Fruit fly (Drosophila melanogaster) whole organism, embryonic: ENCODE data around the gene CG14450.
A peak's percentile ranks its signal among the peaks of the same experiment; 100 is the strongest.

ENCODE experiments used
- CG10366 ChIP-seq: fragments of 200-800 bp; sonication (Bioruptor generic); IDR thresholded peaks from 2 replicates; pipeline ENCODE4 v1.3.6; 2022; ENCODE audit warnings: missing biosample characterization, missing genetic modification characterization
- CG10565 ChIP-seq: fragments of 200-800 bp; sonication (Bioruptor generic); optimal IDR thresholded peaks from 3 replicates; lab custom pipeline; 2016; ENCODE audit warnings: missing biosample characterization, mild to moderate bottlenecking, missing genetic modification characterization
- CG12744 ChIP-seq: fragments of 200-800 bp; sonication (Bioruptor generic); optimal IDR thresholded peaks from 2 replicates; lab custom pipeline; 2016; ENCODE audit warnings: missing biosample characterization, missing genetic modification characterization
- CG14860 ChIP-seq: fragments of 200-800 bp; sonication (Bioruptor generic); IDR thresholded peaks from 3 replicates; pipeline ENCODE4 v1.3.6; 2022; ENCODE audit warnings: missing biosample characterization, missing genetic modification characterization; ENCODE audit not compliant: partially characterized antibody
- CG15073 ChIP-seq: fragments of 200-800 bp; sonication (Bioruptor generic); optimal IDR thresholded peaks from 2 replicates; lab custom pipeline; 2016; ENCODE audit warnings: missing biosample characterization, missing genetic modification characterization
- CG17568 ChIP-seq: fragments of 200-800 bp; sonication (Bioruptor generic); optimal IDR thresholded peaks from 2 replicates; lab custom pipeline; 2018; ENCODE audit warnings: missing biosample characterization, mild to moderate bottlenecking, missing genetic modification characterization, moderate library complexity
- CG17829 ChIP-seq: fragments of 200-800 bp; optimal IDR thresholded peaks from 2 replicates; lab custom pipeline; 2019; ENCODE audit warnings: missing biosample characterization, mild to moderate bottlenecking, missing genetic modification characterization, moderate library complexity
- CG2199 ChIP-seq: fragments of 200-800 bp; sonication (Bioruptor generic); IDR thresholded peaks from 3 replicates; pipeline ENCODE4 v1.3.6; 2022; ENCODE audit warnings: missing biosample characterization, missing genetic modification characterization
- CG2875 ChIP-seq: fragments of 200-800 bp; sonication (Bioruptor generic); optimal IDR thresholded peaks from 2 replicates; lab custom pipeline; 2017; ENCODE audit warnings: missing biosample characterization, mild to moderate bottlenecking, missing genetic modification characterization, missing genetic modification reagents
- CG31441 ChIP-seq: fragments of 200-800 bp; sonication (Bioruptor generic); IDR thresholded peaks from 2 replicates; pipeline ENCODE4 v1.3.6; 2022; ENCODE audit warnings: missing biosample characterization, missing genetic modification characterization
- CG3163 ChIP-seq: fragments of 200-800 bp; sonication (Bioruptor generic); optimal IDR thresholded peaks from 3 replicates; lab custom pipeline; 2016; ENCODE audit warnings: missing biosample characterization, missing genetic modification characterization
- CG3281 ChIP-seq: fragments of 200-800 bp; sonication (Bioruptor generic); optimal IDR thresholded peaks from 3 replicates; lab custom pipeline; 2017; ENCODE audit warnings: missing biosample characterization, mild to moderate bottlenecking, missing genetic modification characterization
- CG3995 ChIP-seq: fragments of 200-800 bp; sonication (Bioruptor generic); optimal IDR thresholded peaks from 3 replicates; lab custom pipeline; 2016; ENCODE audit warnings: missing biosample characterization, missing genetic modification characterization
- CG4328 ChIP-seq: fragments of 200-800 bp; sonication (Bioruptor generic); optimal IDR thresholded peaks from 3 replicates; lab custom pipeline; 2017; ENCODE audit warnings: missing biosample characterization, missing genetic modification reagents, missing genetic modification characterization
- CG4707 ChIP-seq: fragments of 200-800 bp; sonication (Bioruptor generic); optimal IDR thresholded peaks from 2 replicates; lab custom pipeline; 2018; ENCODE audit warnings: missing biosample characterization, mild to moderate bottlenecking, missing genetic modification characterization, moderate library complexity
- CG4820 ChIP-seq: fragments of 200-800 bp; sonication (Bioruptor generic); optimal IDR thresholded peaks from 3 replicates; lab custom pipeline; 2016; ENCODE audit warnings: missing biosample characterization, missing genetic modification characterization
- CG6654 ChIP-seq: fragments of 200-800 bp; sonication (Bioruptor generic); optimal IDR thresholded peaks from 2 replicates; lab custom pipeline; 2017; ENCODE audit warnings: missing biosample characterization, mild to moderate bottlenecking, missing genetic modification characterization
- CG8281 ChIP-seq: fragments of 200-800 bp; sonication (Bioruptor generic); optimal IDR thresholded peaks from 2 replicates; lab custom pipeline; 2018; ENCODE audit warnings: missing biosample characterization, mild to moderate bottlenecking, missing genetic modification characterization, moderate library complexity
- CG9876 ChIP-seq: fragments of 200-800 bp; sonication (Bioruptor generic); optimal IDR thresholded peaks from 2 replicates; lab custom pipeline; 2016; ENCODE audit warnings: missing biosample characterization, missing genetic modification characterization
- CG9932 ChIP-seq: fragments of 200-800 bp; sonication (Bioruptor generic); IDR thresholded peaks from 2 replicates; pipeline ENCODE4 v1.3.6; 2022; ENCODE audit warnings: missing biosample characterization, missing genetic modification characterization
- CHES-1-like ChIP-seq: fragments of 200-800 bp; sonication (Bioruptor generic); optimal IDR thresholded peaks from 2 replicates; lab custom pipeline; 2016; ENCODE audit warnings: missing biosample characterization, missing genetic modification characterization
- Drgx ChIP-seq: fragments of 200-800 bp; sonication (Bioruptor generic); IDR thresholded peaks from 2 replicates; pipeline ENCODE4 v1.3.6; 2022; ENCODE audit warnings: missing biosample characterization, missing genetic modification characterization
- HLH54F ChIP-seq: fragments of 200-800 bp; sonication (Bioruptor generic); optimal IDR thresholded peaks from 3 replicates; lab custom pipeline; 2016; ENCODE audit warnings: missing biosample characterization, missing genetic modification characterization
- Hsf ChIP-seq: fragments of 200-800 bp; sonication (Bioruptor generic); optimal IDR thresholded peaks from 3 replicates; lab custom pipeline; 2016; ENCODE audit warnings: missing biosample characterization, missing genetic modification characterization
- Mrtf ChIP-seq: fragments of 200-800 bp; sonication (Bioruptor generic); IDR thresholded peaks from 3 replicates; pipeline ENCODE4 v1.3.6; 2022; ENCODE audit warnings: missing biosample characterization, missing genetic modification characterization
- Nf-YC ChIP-seq: fragments of 200-800 bp; optimal IDR thresholded peaks from 3 replicates; lab custom pipeline; 2019; ENCODE audit warnings: missing biosample characterization, mild to moderate bottlenecking, missing genetic modification characterization, moderate library complexity
- Ravus ChIP-seq: fragments of 200-800 bp; sonication (Bioruptor generic); IDR thresholded peaks from 2 replicates; pipeline ENCODE4 v1.3.6; 2022; ENCODE audit warnings: missing biosample characterization, missing genetic modification characterization
- Scr ChIP-seq: fragments of 200-800 bp; sonication (Bioruptor generic); IDR thresholded peaks from 2 replicates; pipeline ENCODE4 v1.3.6; 2022; ENCODE audit warnings: missing biosample characterization, missing genetic modification characterization; ENCODE audit not compliant: partially characterized antibody
- Sox100B ChIP-seq: fragments of 200-800 bp; sonication (Bioruptor generic); optimal IDR thresholded peaks from 3 replicates; lab custom pipeline; 2018; ENCODE audit warnings: missing biosample characterization, mild to moderate bottlenecking, missing genetic modification characterization
- Sox102F ChIP-seq: fragments of 200-800 bp; sonication (Bioruptor generic); optimal IDR thresholded peaks from 2 replicates; lab custom pipeline; 2018; ENCODE audit warnings: missing biosample characterization, mild to moderate bottlenecking, missing genetic modification characterization, moderate library complexity
- crp ChIP-seq, 2 experiments: fragments of 200-800 bp; sonication (Bioruptor generic); optimal IDR thresholded peaks; 2 replicates in 1 of 2; 3 replicates in 1 of 2; lab custom pipeline; 2017; ENCODE audit warnings: missing biosample characterization in 2 of 2, missing genetic modification characterization in 2 of 2, mild to moderate bottlenecking in 1 of 2, moderate library complexity in 1 of 2
- cwo ChIP-seq: fragments of 200-800 bp; sonication (Bioruptor generic); optimal IDR thresholded peaks from 3 replicates; lab custom pipeline; 2017; ENCODE audit warnings: missing biosample characterization, missing genetic modification characterization, mild to moderate bottlenecking, moderate library complexity, missing genetic modification reagents
- exex ChIP-seq: fragments of 200-800 bp; sonication (Bioruptor generic); optimal IDR thresholded peaks from 4 replicates; lab custom pipeline; 2018; ENCODE audit warnings: missing biosample characterization, mild to moderate bottlenecking, missing genetic modification characterization, moderate library complexity
- gce ChIP-seq: fragments of 200-800 bp; sonication (Bioruptor generic); IDR thresholded peaks from 3 replicates; pipeline ENCODE4 v1.3.6; 2022; ENCODE audit warnings: missing biosample characterization, missing genetic modification characterization
- gcm ChIP-seq: fragments of 200-800 bp; sonication (Bioruptor generic); optimal IDR thresholded peaks from 2 replicates; lab custom pipeline; 2019; ENCODE audit warnings: missing biosample characterization, mild to moderate bottlenecking, missing genetic modification characterization, moderate library complexity
- ham ChIP-seq: fragments of 200-800 bp; sonication (Bioruptor generic); IDR thresholded peaks from 2 replicates; pipeline ENCODE4 v1.3.6; 2022; ENCODE audit warnings: missing biosample characterization, missing genetic modification characterization
- lab ChIP-seq: fragments of 200-800 bp; sonication (Bioruptor generic); optimal IDR thresholded peaks from 3 replicates; lab custom pipeline; 2017; ENCODE audit warnings: missing biosample characterization, missing genetic modification characterization, mild to moderate bottlenecking, moderate library complexity, missing genetic modification reagents
- lmd ChIP-seq: fragments of 200-800 bp; sonication (Bioruptor generic); IDR thresholded peaks from 2 replicates; pipeline ENCODE4 v1.3.6; 2022; ENCODE audit warnings: missing biosample characterization, missing genetic modification characterization
- pzg ChIP-seq: fragments of 200-800 bp; sonication (Bioruptor generic); optimal IDR thresholded peaks from 3 replicates; lab custom pipeline; 2018; ENCODE audit warnings: missing biosample characterization, mild to moderate bottlenecking, missing genetic modification characterization, moderate library complexity
- rib ChIP-seq: fragments of 200-800 bp; sonication (Bioruptor generic); IDR thresholded peaks from 2 replicates; pipeline ENCODE4 v1.3.6; 2022; ENCODE audit warnings: missing biosample characterization, missing genetic modification characterization
- sd ChIP-seq: fragments of 200-800 bp; sonication (Bioruptor generic); optimal IDR thresholded peaks from 3 replicates; lab custom pipeline; 2018; ENCODE audit warnings: missing biosample characterization, mild to moderate bottlenecking, missing genetic modification characterization, moderate library complexity
- sens-2 ChIP-seq: fragments of 200-800 bp; sonication (Bioruptor generic); IDR thresholded peaks from 2 replicates; pipeline ENCODE4 v1.3.6; 2022; ENCODE audit warnings: missing biosample characterization, missing genetic modification characterization
- sim ChIP-seq: fragments of 200-800 bp; sonication (Bioruptor generic); IDR thresholded peaks from 2 replicates; pipeline ENCODE4 v1.3.6; 2022; ENCODE audit warnings: missing biosample characterization, missing genetic modification characterization
- sisA ChIP-seq: fragments of 200-800 bp; sonication (Bioruptor generic); IDR thresholded peaks from 2 replicates; pipeline ENCODE4 v1.3.6; 2022; ENCODE audit warnings: missing biosample characterization, missing genetic modification characterization
- sr ChIP-seq: fragments of 200-800 bp; sonication (Bioruptor generic); IDR thresholded peaks from 3 replicates; pipeline ENCODE4 v1.3.6; 2022; ENCODE audit warnings: missing biosample characterization, missing genetic modification characterization
- toy ChIP-seq: fragments of 200-800 bp; sonication (Bioruptor generic); IDR thresholded peaks from 2 replicates; pipeline ENCODE4 v1.3.6; 2022; ENCODE audit warnings: missing biosample characterization, missing genetic modification characterization
- twi ChIP-seq: fragments of 200-800 bp; optimal IDR thresholded peaks from 2 replicates; lab custom pipeline; 2019; ENCODE audit warnings: missing biosample characterization, mild to moderate bottlenecking, missing genetic modification characterization, moderate library complexity
- usp ChIP-seq: fragments of >200 bp; optimal IDR thresholded peaks from 2 replicates; lab custom pipeline; 2017; ENCODE audit warnings: missing biosample characterization, missing genetic modification characterization
- vnd ChIP-seq: fragments of 200-800 bp; sonication (Bioruptor generic); IDR thresholded peaks from 3 replicates; pipeline ENCODE4 v1.3.6; 2022; ENCODE audit warnings: missing biosample characterization, missing genetic modification characterization; ENCODE audit not compliant: partially characterized antibody

CG14450 gene

dm6 chr3L:22741389-22742120 lies 14.0 kb upstream of the CG14450 start, which contains the start of gene CG7369 (continued):
- TF ChIP-seq CG2875 (peak; percentile 69), CG3995 (GFP tag; lab: Kevin White, UChicago) (peak; percentile 74), CG6654 (peak; percentile 54), crp (GFP tag; optimal IDR thresholded peaks at IDR 0.05; lab: Kevin White, UChicago) (peak; percentile 34 to 81), Nf-YC (tag; lab: Kevin White, UChicago) (peak; percentile 73), ham (peak; percentile 54; the same call in 1 of the 2 replicates), CHES-1-like (peak; percentile 79), CG9932 (GFP tag; lab: Robert Waterston, UW) (peak; percentile 91), exex (peak; percentile 29), CG31441 (GFP tag; lab: Robert Waterston, UW) (peak; percentile 78), Hsf (GFP tag; lab: Kevin White, UChicago) (peak; percentile 89), usp (no peak), Mrtf (GFP tag; lab: Robert Waterston, UW) (peak; percentile 70), CG9876 (GFP tag; lab: Kevin White, UChicago) (peak; percentile 67), HLH54F (peak; percentile 88), rib (peak; percentile 62), CG4328 (GFP tag; lab: Kevin White, UChicago) (peak; percentile 82), sisA (GFP tag; lab: Robert Waterston, UW) (peak; percentile 79; the same call in 1 of the 2 replicates), Sox100B (peak; percentile 81), pzg (GFP tag; lab: Kevin White, UChicago) (peak; percentile 76), toy (GFP tag; lab: Robert Waterston, UW) (peak; percentile 51; the same call in 1 of the 2 replicates), sens-2 (GFP tag; lab: Robert Waterston, UW) (peak; percentile 26; the same call in 1 of the 2 replicates), CG17568 (GFP tag; lab: Kevin White, UChicago) (no peak), sr (GFP tag; lab: Robert Waterston, UW) (peak; percentile 6), gcm (GFP tag; lab: Kevin White, UChicago) (peak; percentile 55), CG4707 (GFP tag; lab: Kevin White, UChicago) (no peak), twi (peak; percentile 63), lmd (GFP tag; lab: Robert Waterston, UW) (no peak; the same call in none of the 2 replicates), lab (GFP tag; lab: Kevin White, UChicago) (peak; percentile 83), CG3163 (peak; percentile 42), CG14860 (GFP tag; lab: Robert Waterston, UW) (peak; percentile 71; the same call in 2 of the 3 replicates), Scr (GFP tag; lab: Robert Waterston, UW) (peak; percentile 88), Ravus (GFP tag; lab: Robert Waterston, UW) (no peak; the same call in 1 of the 2 replicates), CG10366 (GFP tag; lab: Robert Waterston, UW) (peak; percentile 75), CG12744 (GFP tag; lab: Kevin White, UChicago) (peak; percentile 26), Drgx (GFP tag; lab: Robert Waterston, UW) (peak; percentile 69), CG2199 (GFP tag; lab: Robert Waterston, UW) (0 out of 3 replicates have a peak, but pooled peaks have one; percentile 8), CG17829 (tag; lab: Kevin White, UChicago) (peak; percentile 81), CG3281 (GFP tag; lab: Kevin White, UChicago) (peak; percentile 83), CG4820 (GFP tag; lab: Kevin White, UChicago) (peak; percentile 83), CG10565 (GFP tag; lab: Kevin White, UChicago) (no peak), CG15073 (GFP tag; lab: Kevin White, UChicago) (no peak), Sox102F (GFP tag; lab: Kevin White, UChicago) (peak; percentile 71), sim (GFP tag; lab: Robert Waterston, UW) (no peak), sd (tag; lab: Kevin White, UChicago) (peak; percentile 61), cwo (GFP tag; lab: Kevin White, UChicago) (peak; percentile 76), gce (GFP tag; lab: Robert Waterston, UW) (no peak), vnd (GFP tag; lab: Robert Waterston, UW) (peak; percentile 69; the same call in 2 of the 3 replicates), CG8281 (tag; lab: Kevin White, UChicago) (peak; percentile 33)
